Fruit fly (Drosophila melanogaster) whole organism, wandering third instar larva: ENCODE data around the gene CG6621.

Experiments used
- GATAd ChIP-seq: sonication (Bioruptor generic); optimal IDR thresholded peaks from 2 replicates; lab custom pipeline; 2016; ENCODE audit warnings: missing biosample characterization, missing genetic modification characterization
- Hr78 ChIP-seq: fragments of >200 bp; optimal IDR thresholded peaks from 2 replicates; lab custom pipeline; 2017; ENCODE audit warnings: missing biosample characterization, missing genetic modification characterization
- Hr83 ChIP-seq: fragments of 200-300 bp; sonication (Bioruptor generic); optimal IDR thresholded peaks from 2 replicates; lab custom pipeline; 2016; ENCODE audit warnings: missing biosample characterization, mild to moderate bottlenecking, missing genetic modification characterization, moderate library complexity; ENCODE audit not compliant: poor library complexity, severe bottlenecking
- Myc ChIP-seq: fragments of >200 bp; optimal IDR thresholded peaks from 2 replicates; lab custom pipeline; 2017
- foxo ChIP-seq, 2 experiments: fragments of 200-800 bp; sonication (Bioruptor generic); optimal IDR thresholded peaks; 2 replicates in 1 of 2; 3 replicates in 1 of 2; lab custom pipeline; 2016 to 2017; ENCODE audit warnings: missing biosample characterization in 2 of 2, missing genetic modification characterization in 2 of 2
- woc ChIP-seq: sonication (Bioruptor generic); optimal IDR thresholded peaks from 2 replicates; lab custom pipeline; 2016; ENCODE audit warnings: missing biosample characterization, mild to moderate bottlenecking, missing genetic modification characterization

dm6 chr3R:10859713-10860112 lies 33.6 kb downstream of the CG6621 start, which contains the start of gene CG14694:
- TF ChIP-seq GATAd (GFP tag; lab: Kevin White, UChicago) (no peak), Myc (no peak), foxo (GFP tag; optimal IDR thresholded peaks at IDR 0.05; lab: Kevin White, UChicago) (no peak), Hr78 (GFP tag; lab: Kevin White, UChicago) (no peak), Hr83 (GFP tag; lab: Kevin White, UChicago) (no peak), woc (GFP tag; lab: Kevin White, UChicago) (no peak)
